Worm (Caenorhabditis elegans): ENCODE measurements around the gene grd-6.

grd-6 gene

DNA sequence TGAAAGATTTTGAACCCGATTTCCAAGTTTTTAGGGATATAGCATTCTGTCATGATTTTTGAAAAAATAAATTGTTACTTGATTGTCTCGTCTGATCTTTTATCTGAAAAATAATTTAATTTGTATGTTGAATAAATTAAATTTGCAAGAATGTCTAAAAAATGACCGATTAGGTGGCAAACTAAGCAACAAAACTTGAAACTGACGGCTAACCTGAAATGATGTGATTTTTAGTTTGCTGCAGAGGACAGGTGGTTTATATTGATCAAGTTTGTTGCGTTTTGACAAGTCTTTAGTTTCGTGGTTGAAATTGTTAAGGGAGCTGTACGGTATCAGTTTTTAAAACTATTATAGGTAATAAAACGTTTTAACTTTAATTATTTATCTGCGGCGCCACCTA, 35.8 kb downstream of the grd-6 start, which contains the start of gene F07C3.16:
Gene F07C3.16, minus strand, starts transcription at position 101 of the 400 bp plus-strand sequence.
- TF ChIP-seq mab-5 (tag; optimal IDR thresholded peaks at IDR 0.05): no peak
- TF ChIP-seq ham-2 (GFP tag; optimal IDR thresholded peaks at IDR 0.05): no peak
- no peak for TF ChIP-seq M03D4.4 (tag; optimal IDR thresholded peaks at IDR 0.05)
- no peak for TF ChIP-seq lsy-2 (tag; optimal IDR thresholded peaks at IDR 0.05)
- TF ChIP-seq snpc-4 (tag; optimal IDR thresholded peaks at IDR 0.05): no peak
- TF ChIP-seq bed-3 (GFP tag; optimal IDR thresholded peaks at IDR 0.05): no peak
- TF ChIP-seq ztf-11 (tag; optimal IDR thresholded peaks at IDR 0.05): no peak
- no peak for TF ChIP-seq pha-4 (tag; optimal IDR thresholded peaks at IDR 0.05)

ce11 chrV:9260411-9260810, 38.7 kb downstream of the grd-6 start:
- TF ChIP-seq tbx-8 (GFP tag; optimal IDR thresholded peaks at IDR 0.05) (no peak), M03D4.4 (tag; optimal IDR thresholded peaks at IDR 0.05) (no peak), ham-2 (GFP tag; optimal IDR thresholded peaks at IDR 0.05) (no peak), nhr-28 (tag; optimal IDR thresholded peaks at IDR 0.05) (no peak), nhr-237 (tag; optimal IDR thresholded peaks at IDR 0.05) (no peak), zip-8 (tag; optimal IDR thresholded peaks at IDR 0.05) (no peak), unc-120 (tag; optimal IDR thresholded peaks at IDR 0.05; ENCODE audit: poor library complexity, severe bottlenecking) (no peak), blmp-1 (tag; optimal IDR thresholded peaks at IDR 0.05) (no peak), unc-39 (tag; optimal IDR thresholded peaks at IDR 0.05) (no peak), lin-13 (tag; optimal IDR thresholded peaks at IDR 0.05) (no peak), elt-3 (tag; optimal IDR thresholded peaks at IDR 0.05) (no peak), ztf-11 (tag; optimal IDR thresholded peaks at IDR 0.05) (no peak), ceh-43 (GFP tag; optimal IDR thresholded peaks at IDR 0.05) (no peak), nhr-12 (tag; optimal IDR thresholded peaks at IDR 0.05) (no peak)

ce11 chrV:9261492-9261891, 39.8 kb downstream of the grd-6 start, which contains the start of gene nhr-36:
TSS of gene nhr-36 (minus strand) at chrV:9261592.
- TF ChIP-seq snpc-4 (tag; optimal IDR thresholded peaks at IDR 0.05): no peak

DNA sequence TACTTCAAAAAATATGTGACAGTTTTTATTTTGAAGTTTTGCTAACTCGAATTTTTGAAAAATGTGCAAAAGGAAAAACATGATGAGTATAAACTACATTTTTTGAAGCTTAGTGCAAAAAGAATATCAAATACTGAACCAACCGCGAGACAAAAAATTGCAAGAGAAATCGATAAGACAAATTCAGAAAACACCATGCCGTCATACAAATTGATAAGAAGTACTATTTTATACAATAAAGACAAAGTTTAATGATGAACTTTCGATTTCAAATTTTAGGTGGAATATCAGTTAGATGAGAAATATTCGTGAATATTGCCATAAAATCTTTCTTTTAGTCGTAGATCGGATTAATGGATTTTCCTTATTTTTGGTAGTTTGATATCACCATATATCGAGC, 41.0 kb downstream of the grd-6 start:
- TF ChIP-seq elt-3 (tag; optimal IDR thresholded peaks at IDR 0.05): no peak

- TF ChIP-seq mls-2 (tag; optimal IDR thresholded peaks at IDR 0.05): no peak
- no peak for TF ChIP-seq elt-3 (tag; optimal IDR thresholded peaks at IDR 0.05)
- TF ChIP-seq lin-13 (tag; optimal IDR thresholded peaks at IDR 0.05): no peak
- no peak for TF ChIP-seq ceh-43 (GFP tag; optimal IDR thresholded peaks at IDR 0.05)
- no peak for TF ChIP-seq hlh-1 (tag; optimal IDR thresholded peaks at IDR 0.05)
- no peak for TF ChIP-seq mep-1 (tag; optimal IDR thresholded peaks at IDR 0.05)
- TF ChIP-seq tbx-8 (GFP tag; optimal IDR thresholded peaks at IDR 0.05): no peak
- no peak for TF ChIP-seq unc-62 (GFP tag; optimal IDR thresholded peaks at IDR 0.05)
- TF ChIP-seq bed-3 (GFP tag; optimal IDR thresholded peaks at IDR 0.05): no peak
- no peak for TF ChIP-seq ham-2 (GFP tag; optimal IDR thresholded peaks at IDR 0.05)
- no peak for TF ChIP-seq drap-1 (GFP tag; optimal IDR thresholded peaks at IDR 0.05)
- TF ChIP-seq lsy-2 (tag; optimal IDR thresholded peaks at IDR 0.05): no peak
- TF ChIP-seq flh-1 (GFP tag; optimal IDR thresholded peaks at IDR 0.05): no peak
- TF ChIP-seq M03D4.4 (tag; optimal IDR thresholded peaks at IDR 0.05): no peak
Observed at ce11 chrV:9266399-9266798, 44.7 kb downstream of the grd-6 start, which contains the start of gene slc-17.7. TSS of gene slc-17.7 (minus strand) at chrV:9266499.

DNA sequence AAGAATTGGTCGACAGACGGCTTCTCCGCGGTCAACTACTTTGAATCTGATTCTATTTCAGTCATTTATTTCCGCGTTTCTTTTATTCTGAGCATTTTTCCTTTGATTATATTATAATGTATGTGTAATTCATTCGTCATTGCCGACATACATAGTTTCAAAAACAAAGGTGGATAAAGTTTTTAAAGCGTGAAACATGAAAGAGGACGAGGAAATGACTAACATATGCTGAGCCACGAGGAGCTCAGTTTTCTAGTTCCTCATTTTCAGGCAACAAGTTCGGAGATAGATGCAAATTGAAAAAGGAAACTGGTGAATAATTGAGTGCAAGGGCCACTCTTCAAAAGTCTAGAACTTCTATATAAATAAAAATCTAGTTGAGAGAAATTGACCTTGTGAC, 46.5 kb downstream of the grd-6 start:
- TF ChIP-seq nhr-2 (tag; optimal IDR thresholded peaks at IDR 0.05) (no peak), nhr-28 (tag; optimal IDR thresholded peaks at IDR 0.05) (no peak), snpc-4 (tag; optimal IDR thresholded peaks at IDR 0.05) (no peak), sem-2 (GFP tag; optimal IDR thresholded peaks at IDR 0.05) (no peak), ceh-39 (tag; optimal IDR thresholded peaks at IDR 0.05) (no peak), mep-1 (tag; optimal IDR thresholded peaks at IDR 0.05) (no peak), drap-1 (GFP tag; optimal IDR thresholded peaks at IDR 0.05) (no peak), unc-39 (tag; optimal IDR thresholded peaks at IDR 0.05) (no peak), ces-1 (GFP tag; optimal IDR thresholded peaks at IDR 0.05) (no peak), hlh-1 (tag; optimal IDR thresholded peaks at IDR 0.05) (no peak), mls-2 (tag; optimal IDR thresholded peaks at IDR 0.05) (no peak), ztf-11 (tag; optimal IDR thresholded peaks at IDR 0.05) (no peak), nhr-237 (tag; optimal IDR thresholded peaks at IDR 0.05) (no peak), ham-2 (GFP tag; optimal IDR thresholded peaks at IDR 0.05) (no peak), unc-120 (tag; optimal IDR thresholded peaks at IDR 0.05; ENCODE audit: poor library complexity, severe bottlenecking) (no peak), unc-62 (GFP tag; optimal IDR thresholded peaks at IDR 0.05) (no peak), cnd-1 (tag; optimal IDR thresholded peaks at IDR 0.05) (no peak), lin-32 (GFP tag; optimal IDR thresholded peaks at IDR 0.05) (no peak), blmp-1 (tag; optimal IDR thresholded peaks at IDR 0.05) (no peak), lin-13 (tag; optimal IDR thresholded peaks at IDR 0.05) (no peak)

Data from whole organism, mixed stage, embryonic.